Fruit fly (Drosophila melanogaster) whole organism, prepupa: ENCODE results near the gene CG10562.

Experiments used
- CG10669 ChIP-seq: fragments of 200-800 bp; sonication (Bioruptor generic); optimal IDR thresholded peaks from 3 replicates; lab custom pipeline; 2018; ENCODE audit warnings: missing biosample characterization, mild to moderate bottlenecking, missing genetic modification characterization, moderate library complexity
- CG16779 ChIP-seq: fragments of 200-800 bp; sonication (Bioruptor generic); optimal IDR thresholded peaks from 3 replicates; lab custom pipeline; 2017; ENCODE audit warnings: missing biosample characterization, mild to moderate bottlenecking, missing genetic modification characterization
- CG3919 ChIP-seq: fragments of 200-800 bp; sonication (Bioruptor generic); optimal IDR thresholded peaks from 3 replicates; lab custom pipeline; 2016; ENCODE audit warnings: missing biosample characterization, missing genetic modification characterization
- Sox102F ChIP-seq: fragments of 200-800 bp; sonication (Bioruptor generic); optimal IDR thresholded peaks from 2 replicates; lab custom pipeline; 2016; ENCODE audit warnings: missing biosample characterization, mild to moderate bottlenecking, missing genetic modification characterization
- dsx ChIP-seq: fragments of 200-800 bp; optimal IDR thresholded peaks from 3 replicates; lab custom pipeline; 2019; ENCODE audit warnings: missing biosample characterization, mild to moderate bottlenecking, missing genetic modification characterization, moderate library complexity; ENCODE audit not compliant: poor library complexity, severe bottlenecking
- eg ChIP-seq: fragments of 200-800 bp; sonication (Bioruptor generic); IDR thresholded peaks from 3 replicates; pipeline ENCODE4 v1.3.6; 2022; ENCODE audit warnings: missing biosample characterization, missing genetic modification characterization
- pdm3 ChIP-seq: fragments of 200-800 bp; sonication (Bioruptor generic); optimal IDR thresholded peaks from 3 replicates; lab custom pipeline; 2016; ENCODE audit warnings: missing biosample characterization, missing genetic modification characterization
- salr ChIP-seq, 2 experiments: fragments of 200-800 bp; sonication (Bioruptor generic); optimal IDR thresholded peaks; 3 replicates each; lab custom pipeline; 2016 to 2018; ENCODE audit warnings: missing biosample characterization in 2 of 2, missing genetic modification characterization in 2 of 2, mild to moderate bottlenecking in 1 of 2
- ss ChIP-seq, 2 experiments: fragments of 200-800 bp; sonication (Bioruptor generic); optimal IDR thresholded peaks; 2 replicates in 1 of 2; 3 replicates in 1 of 2; lab custom pipeline; 2017 to 2018; ENCODE audit warnings: mild to moderate bottlenecking in 2 of 2, missing biosample characterization in 2 of 2, missing genetic modification characterization in 2 of 2, moderate library complexity in 1 of 2
- vri ChIP-seq: fragments of 200-800 bp; sonication (Bioruptor generic); optimal IDR thresholded peaks from 3 replicates; lab custom pipeline; 2016; ENCODE audit warnings: missing biosample characterization, mild to moderate bottlenecking, missing genetic modification characterization

- TF ChIP-seq ss (GFP tag; optimal IDR thresholded peaks at IDR 0.05; lab: Kevin White, UChicago) (no peak), vri (GFP tag; lab: Kevin White, UChicago) (no peak), CG16779 (no peak), Sox102F (GFP tag; lab: Kevin White, UChicago) (no peak), salr (GFP tag; optimal IDR thresholded peaks at IDR 0.05; lab: Kevin White, UChicago) (no peak), dsx (GFP tag; lab: Kevin White, UChicago) (no peak), pdm3 (GFP tag; lab: Kevin White, UChicago) (no peak), eg (no peak), CG10669 (GFP tag; lab: Kevin White, UChicago) (no peak), CG3919 (GFP tag; lab: Kevin White, UChicago) (no peak)
Observed at dm6 chr3R:25331103-25331502, 8.5 kb upstream of the CG10562 start, which contains the start of gene CHKov2.
